Worm (Caenorhabditis elegans): Measurements from ENCODE around the gene str-48.

The str-48 gene

ce11 chrIV:7139143-7139542 lies 17.3 kb downstream of the str-48 start:
- TF ChIP-seq elt-2 (tag; optimal IDR thresholded peaks at IDR 0.05) (no peak), sea-2 (GFP tag; optimal IDR thresholded peaks at IDR 0.05) (no peak), daf-12 (tag; optimal IDR thresholded peaks at IDR 0.05) (no peak), lin-39 (tag; optimal IDR thresholded peaks at IDR 0.05) (no peak), nhr-76 (tag; optimal IDR thresholded peaks at IDR 0.05) (no peak), unc-62 (GFP tag; optimal IDR thresholded peaks at IDR 0.05) (no peak), ztf-11 (tag; optimal IDR thresholded peaks at IDR 0.05) (no peak), elt-1 (tag; optimal IDR thresholded peaks at IDR 0.05) (no peak), mdl-1 (tag; optimal IDR thresholded peaks at IDR 0.05) (no peak), snpc-4 (tag; optimal IDR thresholded peaks at IDR 0.05) (no peak), nhr-25 (tag; optimal IDR thresholded peaks at IDR 0.05) (no peak), ceh-9 (tag; optimal IDR thresholded peaks at IDR 0.05) (no peak), nhr-12 (tag; optimal IDR thresholded peaks at IDR 0.05) (no peak), zag-1 (tag; optimal IDR thresholded peaks at IDR 0.05) (no peak), lsy-12 (tag; optimal IDR thresholded peaks at IDR 0.05) (no peak)

DNA sequence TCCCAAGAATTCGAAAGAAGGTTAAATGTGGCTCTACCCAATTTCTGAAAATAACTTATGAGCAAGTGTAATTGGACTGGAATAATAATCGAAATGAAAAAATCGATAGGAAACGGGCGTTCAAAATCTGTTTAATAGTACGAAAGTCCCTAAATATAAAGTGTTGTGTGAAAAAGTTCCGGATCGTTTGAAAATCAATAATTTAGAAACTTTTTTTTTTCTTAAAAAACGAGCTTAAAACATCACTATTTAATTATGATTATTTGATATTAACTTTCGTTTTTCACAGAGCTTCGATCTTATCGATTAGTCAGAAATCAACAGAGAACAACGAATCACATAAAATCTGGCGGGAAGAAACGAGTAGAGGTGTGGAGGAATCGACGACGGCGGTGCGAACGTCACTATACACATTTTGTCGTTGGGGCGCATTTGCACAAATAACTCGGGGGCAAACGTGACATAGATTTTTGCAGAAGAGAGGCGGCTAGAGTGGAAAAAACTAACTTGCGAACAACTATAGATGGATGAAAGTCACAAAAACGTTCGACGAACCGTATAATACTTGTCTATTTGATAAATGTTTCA lies 23.0 kb downstream of the str-48 start, which contains the start of gene hecd-1:
TSS of gene hecd-1 (minus strand) at position 51 of the 588 bp plus-strand sequence.
- TF ChIP-seq nhr-11 (tag; optimal IDR thresholded peaks at IDR 0.05) (no peak), nhr-25 (tag; optimal IDR thresholded peaks at IDR 0.05) (peak; percentile 7), lin-15B (tag; optimal IDR thresholded peaks at IDR 0.05) (peak; percentile 30)

DNA sequence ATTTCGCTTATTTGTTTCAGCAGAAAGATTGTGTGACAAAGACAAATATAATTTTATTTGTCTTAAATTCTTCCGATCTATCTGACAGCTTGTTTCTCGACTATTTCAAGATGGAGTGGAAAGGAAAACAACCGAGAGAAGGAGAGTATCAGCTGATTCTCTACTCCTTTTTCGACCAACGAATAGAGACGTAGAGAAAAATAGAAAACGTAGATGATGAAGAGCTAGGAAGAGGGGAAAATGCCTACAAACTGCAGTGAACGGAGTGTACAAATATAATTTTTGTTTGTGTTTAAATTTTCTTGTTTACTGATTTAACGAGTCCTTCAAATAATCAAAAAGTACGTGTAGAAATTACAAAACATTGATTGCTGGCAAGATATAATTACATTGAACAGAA lies 25.9 kb downstream of the str-48 start:
- TF ChIP-seq lin-15B (tag; optimal IDR thresholded peaks at IDR 0.05) (peak; percentile 8), nhr-12 (tag; optimal IDR thresholded peaks at IDR 0.05) (no peak), R02D3.7 (tag; optimal IDR thresholded peaks at IDR 0.05) (no peak), sea-2 (GFP tag; optimal IDR thresholded peaks at IDR 0.05) (no peak), ztf-11 (tag; optimal IDR thresholded peaks at IDR 0.05) (no peak), tbx-2 (tag; optimal IDR thresholded peaks at IDR 0.05) (no peak), fos-1 (tag; optimal IDR thresholded peaks at IDR 0.05) (no peak), ama-1 (optimal IDR thresholded peaks at IDR 0.05) (no peak), elt-2 (tag; optimal IDR thresholded peaks at IDR 0.05) (peak; percentile 11), unc-62 (GFP tag; optimal IDR thresholded peaks at IDR 0.05) (no peak), daf-12 (tag; optimal IDR thresholded peaks at IDR 0.05) (no peak), aly-2 (tag; optimal IDR thresholded peaks at IDR 0.05) (no peak), nhr-28 (tag; optimal IDR thresholded peaks at IDR 0.05) (no peak), pha-4 (tag; optimal IDR thresholded peaks at IDR 0.05) (peak; percentile 90), elt-3 (tag; optimal IDR thresholded peaks at IDR 0.05) (no peak), nfya-1 (tag; optimal IDR thresholded peaks at IDR 0.05; ENCODE audit: insufficient read depth) (peak; percentile 32), nhr-77 (tag; optimal IDR thresholded peaks at IDR 0.05) (no peak), hmg-11 (tag; optimal IDR thresholded peaks at IDR 0.05) (peak; percentile 33), ceh-82 (tag; optimal IDR thresholded peaks at IDR 0.05) (no peak), fkh-10 (GFP tag; optimal IDR thresholded peaks at IDR 0.05) (no peak), eor-1 (tag; optimal IDR thresholded peaks at IDR 0.05) (no peak), nhr-25 (tag; optimal IDR thresholded peaks at IDR 0.05) (no peak), lin-39 (tag; optimal IDR thresholded peaks at IDR 0.05) (no peak), skn-1 (tag; optimal IDR thresholded peaks at IDR 0.05) (no peak), pqm-1 (tag; optimal IDR thresholded peaks at IDR 0.05) (no peak), nhr-43 (tag; optimal IDR thresholded peaks at IDR 0.05; ENCODE audit: poor library complexity, severe bottlenecking) (no peak), nhr-237 (tag; optimal IDR thresholded peaks at IDR 0.05) (no peak), zag-1 (tag; optimal IDR thresholded peaks at IDR 0.05) (no peak), mml-1 (tag; optimal IDR thresholded peaks at IDR 0.05) (no peak), unc-39 (tag; optimal IDR thresholded peaks at IDR 0.05) (no peak), jun-1 (tag; optimal IDR thresholded peaks at IDR 0.05) (no peak), ztf-4 (tag; optimal IDR thresholded peaks at IDR 0.05) (no peak), lsy-12 (tag; optimal IDR thresholded peaks at IDR 0.05) (no peak), fkh-2 (tag; optimal IDR thresholded peaks at IDR 0.05) (no peak), nhr-76 (tag; optimal IDR thresholded peaks at IDR 0.05) (no peak), egl-5 (tag; optimal IDR thresholded peaks at IDR 0.05) (no peak), egl-27 (tag; optimal IDR thresholded peaks at IDR 0.05) (no peak), snpc-4 (tag; optimal IDR thresholded peaks at IDR 0.05) (peak; percentile 55), nhr-11 (tag; optimal IDR thresholded peaks at IDR 0.05) (no peak), nhr-23 (tag; optimal IDR thresholded peaks at IDR 0.05) (no peak), nhr-67 (tag; optimal IDR thresholded peaks at IDR 0.05) (no peak), ZK546.5 (tag; optimal IDR thresholded peaks at IDR 0.05) (no peak), mdl-1 (tag; optimal IDR thresholded peaks at IDR 0.05) (no peak), elt-1 (tag; optimal IDR thresholded peaks at IDR 0.05) (no peak), ceh-9 (tag; optimal IDR thresholded peaks at IDR 0.05) (no peak), ceh-28 (tag; optimal IDR thresholded peaks at IDR 0.05) (no peak), ceh-16 (tag; optimal IDR thresholded peaks at IDR 0.05) (no peak)

Data from whole organism, L3 larva.